Fruit fly (Drosophila melanogaster) whole organism, embryonic: Measurements from ENCODE around the gene Ir94d.
A peak's percentile ranks its signal among the peaks of the same experiment; 100 is the strongest.

Experiments used
- CG10209 ChIP-seq: fragments of 200-800 bp; sonication (Bioruptor generic); optimal IDR thresholded peaks from 3 replicates; lab custom pipeline; 2017; ENCODE audit warnings: missing biosample characterization, mild to moderate bottlenecking, missing genetic modification characterization, missing genetic modification reagents
- CG10959 ChIP-seq: fragments of 200-800 bp; sonication (Bioruptor generic); IDR thresholded peaks from 2 replicates; pipeline ENCODE4 v1.3.6; 2022; ENCODE audit warnings: missing biosample characterization, missing genetic modification characterization
- CG10979 ChIP-seq: fragments of 200-800 bp; sonication (Bioruptor generic); optimal IDR thresholded peaks from 2 replicates; lab custom pipeline; 2018; ENCODE audit warnings: missing biosample characterization, mild to moderate bottlenecking, missing genetic modification characterization, moderate library complexity
- CG11456 ChIP-seq: fragments of 200-800 bp; sonication (Bioruptor generic); IDR thresholded peaks from 3 replicates; pipeline ENCODE4 v1.3.6; 2022; ENCODE audit warnings: missing biosample characterization, missing genetic modification characterization
- CG12104 ChIP-seq: fragments of 200-800 bp; sonication (Bioruptor generic); optimal IDR thresholded peaks from 3 replicates; lab custom pipeline; 2016; ENCODE audit warnings: missing biosample characterization, missing genetic modification characterization
- CG12299 ChIP-seq: fragments of 200-800 bp; sonication (Bioruptor generic); optimal IDR thresholded peaks from 2 replicates; lab custom pipeline; 2018; ENCODE audit warnings: missing biosample characterization, mild to moderate bottlenecking, missing genetic modification characterization
- CG13123 ChIP-seq: fragments of 200-800 bp; sonication (Bioruptor generic); optimal IDR thresholded peaks from 2 replicates; lab custom pipeline; 2016; ENCODE audit warnings: missing biosample characterization, missing genetic modification characterization
- CG15514 ChIP-seq: fragments of 200-800 bp; sonication (Bioruptor generic); optimal IDR thresholded peaks from 3 replicates; lab custom pipeline; 2017; ENCODE audit warnings: missing biosample characterization, missing genetic modification characterization, mild to moderate bottlenecking, moderate library complexity, missing genetic modification reagents
- CG1602 ChIP-seq: fragments of 200-800 bp; sonication (Bioruptor generic); optimal IDR thresholded peaks from 3 replicates; lab custom pipeline; 2016; ENCODE audit warnings: missing biosample characterization, missing genetic modification characterization
- CG16863 ChIP-seq: fragments of 200-800 bp; sonication (Bioruptor generic); optimal IDR thresholded peaks from 3 replicates; lab custom pipeline; 2016; ENCODE audit warnings: missing biosample characterization, missing genetic modification characterization
- CG30020 ChIP-seq: fragments of 200-800 bp; optimal IDR thresholded peaks from 2 replicates; lab custom pipeline; 2019; ENCODE audit warnings: missing biosample characterization, mild to moderate bottlenecking, missing genetic modification characterization, moderate library complexity
- CG3281 ChIP-seq: fragments of 200-800 bp; sonication (Bioruptor generic); optimal IDR thresholded peaks from 3 replicates; lab custom pipeline; 2017; ENCODE audit warnings: missing biosample characterization, mild to moderate bottlenecking, missing genetic modification characterization
- CG34376 ChIP-seq: fragments of 200-800 bp; sonication (Bioruptor generic); optimal IDR thresholded peaks from 2 replicates; lab custom pipeline; 2018; ENCODE audit warnings: missing biosample characterization, mild to moderate bottlenecking, missing genetic modification characterization
- CG6272 ChIP-seq: fragments of 200-800 bp; sonication (Bioruptor generic); IDR thresholded peaks from 2 replicates; pipeline ENCODE4 v1.3.6; 2022; ENCODE audit warnings: missing biosample characterization, missing genetic modification characterization
- CG7556 ChIP-seq: fragments of 200-800 bp; sonication (Bioruptor generic); optimal IDR thresholded peaks from 2 replicates; lab custom pipeline; 2017; ENCODE audit warnings: missing biosample characterization, mild to moderate bottlenecking, missing genetic modification characterization
- CG9609 ChIP-seq: fragments of 200-800 bp; sonication (Bioruptor generic); optimal IDR thresholded peaks from 3 replicates; lab custom pipeline; 2016; ENCODE audit warnings: missing biosample characterization, missing genetic modification characterization
- CG9876 ChIP-seq: fragments of 200-800 bp; sonication (Bioruptor generic); optimal IDR thresholded peaks from 2 replicates; lab custom pipeline; 2016; ENCODE audit warnings: missing biosample characterization, missing genetic modification characterization
- D ChIP-seq, 2 experiments: fragments of 200-800 bp in 1 of 2; fragments of >200 bp in 1 of 2; sonication (Bioruptor generic) in 1 of 2; optimal IDR thresholded peaks; 2 replicates in 1 of 2; 3 replicates in 1 of 2; lab custom pipeline; 2017; ENCODE audit warnings: mild to moderate bottlenecking in 1 of 2, missing biosample characterization in 1 of 2, missing genetic modification characterization in 1 of 2, missing genetic modification reagents in 1 of 2
- Dip2 ChIP-seq: fragments of 200-800 bp; sonication (Bioruptor generic); IDR thresholded peaks from 2 replicates; pipeline ENCODE4 v1.3.6; 2022; ENCODE audit warnings: missing biosample characterization, missing genetic modification characterization
- Doc3 ChIP-seq: fragments of 200-800 bp; sonication (Bioruptor generic); IDR thresholded peaks from 3 replicates; pipeline ENCODE4 v1.3.6; 2022; ENCODE audit warnings: missing biosample characterization, missing genetic modification characterization; ENCODE audit not compliant: partially characterized antibody
- Eip74EF ChIP-seq, 2 experiments: fragments of 200-800 bp in 1 of 2; fragments of >200 bp in 1 of 2; sonication (Bioruptor generic) in 1 of 2; optimal IDR thresholded peaks; 2 replicates each; lab custom pipeline; 2017 to 2019; ENCODE audit warnings: missing biosample characterization in 2 of 2, missing genetic modification characterization in 2 of 2, mild to moderate bottlenecking in 1 of 2, moderate library complexity in 1 of 2
- Elba2 ChIP-seq: fragments of 200-800 bp; sonication (Bioruptor generic); optimal IDR thresholded peaks from 3 replicates; lab custom pipeline; 2016; ENCODE audit warnings: missing biosample characterization, missing genetic modification characterization
- HHEX ChIP-seq: fragments of 200-800 bp; sonication (Bioruptor generic); optimal IDR thresholded peaks from 3 replicates; lab custom pipeline; 2017; ENCODE audit warnings: missing biosample characterization, mild to moderate bottlenecking, missing genetic modification characterization, missing genetic modification reagents
- Rfx ChIP-seq: fragments of 200-800 bp; sonication (Bioruptor generic); IDR thresholded peaks from 2 replicates; pipeline ENCODE4 v1.3.6; 2022; ENCODE audit warnings: missing biosample characterization, missing genetic modification characterization
- Sox102F ChIP-seq: fragments of 200-800 bp; sonication (Bioruptor generic); optimal IDR thresholded peaks from 2 replicates; lab custom pipeline; 2018; ENCODE audit warnings: missing biosample characterization, mild to moderate bottlenecking, missing genetic modification characterization, moderate library complexity
- Spps ChIP-seq: fragments of 200-800 bp; sonication (Bioruptor generic); optimal IDR thresholded peaks from 2 replicates; lab custom pipeline; 2018; ENCODE audit warnings: missing biosample characterization, mild to moderate bottlenecking, missing genetic modification characterization
- Taf1 ChIP-seq: fragments of 200-800 bp; sonication (Bioruptor generic); IDR thresholded peaks from 2 replicates; pipeline ENCODE4 v1.3.6; 2022; ENCODE audit warnings: missing biosample characterization, missing genetic modification characterization
- bowl ChIP-seq: fragments of 200-800 bp; sonication (Bioruptor generic); IDR thresholded peaks from 2 replicates; pipeline ENCODE4 v1.3.6; 2022; ENCODE audit warnings: missing biosample characterization, missing genetic modification characterization
- chm ChIP-seq: fragments of 200-800 bp; sonication (Bioruptor generic); IDR thresholded peaks from 2 replicates; pipeline ENCODE4 v1.3.6; 2022; ENCODE audit warnings: missing biosample characterization, missing genetic modification characterization
- ci ChIP-seq: fragments of 200-800 bp; sonication (Bioruptor generic); IDR thresholded peaks from 3 replicates; pipeline ENCODE4 v1.3.6; 2022; ENCODE audit warnings: missing biosample characterization, missing genetic modification characterization
- gro ChIP-seq: fragments of 200-800 bp; sonication (Bioruptor generic); optimal IDR thresholded peaks from 2 replicates; lab custom pipeline; 2016; ENCODE audit warnings: missing biosample characterization, missing genetic modification characterization
- gt ChIP-seq: fragments of 200-800 bp; sonication (Bioruptor generic); IDR thresholded peaks from 2 replicates; pipeline ENCODE4 v1.3.6; 2022; ENCODE audit warnings: missing biosample characterization, missing genetic modification characterization
- jumu ChIP-seq: fragments of 200-800 bp; sonication (Bioruptor generic); optimal IDR thresholded peaks from 3 replicates; lab custom pipeline; 2016; ENCODE audit warnings: missing biosample characterization, missing genetic modification characterization
- ken ChIP-seq: fragments of 200-800 bp; sonication (Bioruptor generic); IDR thresholded peaks from 3 replicates; pipeline ENCODE4 v1.3.6; 2022; ENCODE audit warnings: missing biosample characterization, missing genetic modification characterization
- mirr ChIP-seq: fragments of 200-800 bp; sonication (Bioruptor generic); optimal IDR thresholded peaks from 3 replicates; lab custom pipeline; 2018; ENCODE audit warnings: missing biosample characterization, mild to moderate bottlenecking, missing genetic modification characterization
- p53 ChIP-seq: fragments of 200-800 bp; sonication (Bioruptor generic); optimal IDR thresholded peaks from 2 replicates; lab custom pipeline; 2016; ENCODE audit warnings: missing biosample characterization, missing genetic modification characterization
- pb ChIP-seq: fragments of 200-800 bp; sonication (Bioruptor generic); optimal IDR thresholded peaks from 3 replicates; lab custom pipeline; 2016; ENCODE audit warnings: missing biosample characterization, missing genetic modification characterization
- phol ChIP-seq: fragments of 200-800 bp; sonication (Bioruptor generic); optimal IDR thresholded peaks from 3 replicates; lab custom pipeline; 2018; ENCODE audit warnings: missing biosample characterization, mild to moderate bottlenecking, missing genetic modification characterization, moderate library complexity
- pum ChIP-seq: fragments of 200-800 bp; sonication (Bioruptor generic); optimal IDR thresholded peaks from 2 replicates; lab custom pipeline; 2016; ENCODE audit warnings: missing biosample characterization, missing genetic modification characterization
- rib ChIP-seq: fragments of 200-800 bp; sonication (Bioruptor generic); IDR thresholded peaks from 2 replicates; pipeline ENCODE4 v1.3.6; 2022; ENCODE audit warnings: missing biosample characterization, missing genetic modification characterization
- slp2 ChIP-seq: fragments of 200-800 bp; sonication (Bioruptor generic); optimal IDR thresholded peaks from 2 replicates; lab custom pipeline; 2016; ENCODE audit warnings: missing biosample characterization, missing genetic modification characterization
- sob ChIP-seq: fragments of 200-800 bp; sonication (Bioruptor generic); IDR thresholded peaks from 2 replicates; pipeline ENCODE4 v1.3.6; 2022; ENCODE audit warnings: missing biosample characterization, missing genetic modification characterization
- sqz ChIP-seq: fragments of 200-800 bp; sonication (Bioruptor generic); optimal IDR thresholded peaks from 3 replicates; lab custom pipeline; 2018; ENCODE audit warnings: missing biosample characterization, mild to moderate bottlenecking, missing genetic modification characterization
- sr ChIP-seq: fragments of 200-800 bp; sonication (Bioruptor generic); IDR thresholded peaks from 3 replicates; pipeline ENCODE4 v1.3.6; 2022; ENCODE audit warnings: missing biosample characterization, missing genetic modification characterization
- ssp ChIP-seq: fragments of 200-800 bp; sonication (Bioruptor generic); IDR thresholded peaks from 2 replicates; pipeline ENCODE4 v1.3.6; 2022; ENCODE audit warnings: missing biosample characterization, missing genetic modification characterization
- tgo ChIP-seq: fragments of 200-800 bp; sonication (Bioruptor generic); IDR thresholded peaks from 3 replicates; pipeline ENCODE4 v1.3.6; 2022; ENCODE audit warnings: missing biosample characterization, missing genetic modification characterization
- tin ChIP-seq: fragments of 200-800 bp; sonication (Bioruptor generic); optimal IDR thresholded peaks from 3 replicates; lab custom pipeline; 2016; ENCODE audit warnings: missing biosample characterization, missing genetic modification characterization
- tup ChIP-seq: fragments of 200-800 bp; sonication (Bioruptor generic); optimal IDR thresholded peaks from 2 replicates; lab custom pipeline; 2016; ENCODE audit warnings: missing biosample characterization, mild to moderate bottlenecking, missing genetic modification characterization, moderate library complexity
- zfh2 ChIP-seq: fragments of 200-800 bp; sonication (Bioruptor generic); optimal IDR thresholded peaks from 2 replicates; lab custom pipeline; 2016; ENCODE audit warnings: missing biosample characterization, missing genetic modification characterization

Gene Ir94d

DNA sequence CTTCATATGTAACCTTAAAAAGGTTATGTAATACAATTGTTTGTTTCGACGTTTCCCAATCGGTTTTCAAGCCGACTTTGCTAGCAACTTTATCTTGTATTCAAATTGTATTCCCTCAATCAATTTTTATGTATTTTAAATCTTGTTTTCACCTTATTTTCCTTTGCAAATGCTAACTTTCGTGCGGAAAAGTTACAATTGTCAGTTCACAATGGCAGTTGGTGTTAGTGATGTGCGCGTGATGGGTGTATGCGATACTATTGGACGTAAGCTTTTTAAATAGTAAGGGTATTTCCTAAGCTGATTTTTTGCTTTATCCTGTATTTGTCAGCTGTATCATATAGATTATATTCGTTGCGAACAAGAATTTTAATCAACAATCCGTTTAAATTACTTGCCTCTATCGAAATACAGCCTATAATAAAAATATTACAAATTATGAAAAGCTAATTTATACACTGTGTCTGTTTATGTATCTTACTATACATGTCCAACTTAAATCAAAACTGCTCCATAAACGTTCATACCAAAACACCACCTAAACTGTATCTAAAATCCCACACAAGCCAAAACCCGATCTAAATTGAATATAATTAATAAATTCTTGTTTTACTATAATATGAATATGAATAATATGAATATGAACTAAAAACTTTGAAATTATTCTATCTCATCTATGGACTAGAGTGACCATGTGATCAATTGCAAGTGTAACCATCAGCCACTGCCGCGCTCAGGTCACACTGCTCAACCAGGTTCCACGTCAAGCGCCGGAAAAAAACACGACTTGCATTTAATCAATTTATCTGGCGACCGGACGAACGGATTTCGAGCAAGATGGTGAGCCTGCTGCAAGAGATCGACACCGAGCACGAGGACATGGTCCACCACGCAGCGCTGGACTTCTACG is 46.5 kb upstream of the Ir94d start, which contains the start of the genes ATPsynCF6 and Sec13 (continued):
- TF ChIP-seq CG10209 (GFP tag; lab: Kevin White, UChicago) (peak; percentile 27), ci (GFP tag; lab: Robert Waterston, UW) (peak; percentile 60), CG9609 (no peak), CG12104 (GFP tag; lab: Kevin White, UChicago) (peak; percentile 73), Sox102F (GFP tag; lab: Kevin White, UChicago) (peak; percentile 29), CG11456 (GFP tag; lab: Robert Waterston, UW) (peak; percentile 75), gro (peak; percentile 53), ken (GFP tag; lab: Robert Waterston, UW) (no peak; the same call in 2 of the 3 replicates), phol (tag; lab: Kevin White, UChicago) (peak; percentile 78), Elba2 (GFP tag; lab: Kevin White, UChicago) (no peak), CG34376 (GFP tag; lab: Kevin White, UChicago) (peak; percentile 19), tin (GFP tag; lab: Kevin White, UChicago) (peak; percentile 57), ssp (GFP tag; lab: Robert Waterston, UW) (peak; percentile 33; the same call in 1 of the 2 replicates), pb (GFP tag; lab: Kevin White, UChicago) (no peak), bowl (no peak), Doc3 (GFP tag; lab: Robert Waterston, UW) (peak; percentile 83), CG1602 (GFP tag; lab: Kevin White, UChicago) (peak; percentile 4), slp2 (GFP tag; lab: Kevin White, UChicago) (no peak), mirr (GFP tag; lab: Kevin White, UChicago) (peak; percentile 1), CG7556 (GFP tag; lab: Kevin White, UChicago) (peak; percentile 26), sr (no peak), tup (no peak), Spps (tag; lab: Kevin White, UChicago) (no peak), CG9876 (GFP tag; lab: Kevin White, UChicago) (peak; percentile 7), p53 (GFP tag; lab: Kevin White, UChicago) (no peak), CG30020 (tag; lab: Kevin White, UChicago) (peak; percentile 40), CG6272 (GFP tag; lab: Robert Waterston, UW) (peak; percentile 66; the same call in 1 of the 2 replicates), Dip2 (GFP tag; lab: Robert Waterston, UW) (no peak), chm (GFP tag; lab: Robert Waterston, UW) (peak; percentile 47; the same call in 1 of the 2 replicates), CG16863 (GFP tag; lab: Kevin White, UChicago) (no peak), gt (GFP tag; lab: Robert Waterston, UW) (no peak), sob (peak; percentile 58), Eip74EF (GFP tag; optimal IDR thresholded peaks at IDR 0.05; lab: Kevin White, UChicago) (no peak), Rfx (GFP tag; lab: Robert Waterston, UW) (peak; percentile 78), CG12299 (tag; lab: Kevin White, UChicago) (no peak), CG3281 (peak; percentile 62), CG10959 (no peak), jumu (GFP tag; lab: Kevin White, UChicago) (no peak), pum (GFP tag; lab: Kevin White, UChicago) (peak; percentile 1), CG13123 (GFP tag; lab: Kevin White, UChicago) (no peak), zfh2 (GFP tag; lab: Kevin White, UChicago) (peak; percentile 31), Taf1 (peak; percentile 50), tgo (GFP tag; lab: Robert Waterston, UW) (peak; percentile 65), D (optimal IDR thresholded peaks at IDR 0.05; lab: Kevin White, UChicago) (no peak), D (GFP tag; optimal IDR thresholded peaks at IDR 0.05; lab: Kevin White, UChicago) (peak; percentile 45), CG10979 (tag; lab: Kevin White, UChicago) (peak; percentile 46), HHEX (GFP tag; lab: Kevin White, UChicago) (peak; percentile 47), sqz (GFP tag; lab: Kevin White, UChicago) (peak; percentile 58), rib (GFP tag; lab: Robert Waterston, UW) (peak; percentile 29; the same call in 1 of the 2 replicates), CG15514 (GFP tag; lab: Kevin White, UChicago) (peak; percentile 53)
